Fruit fly (Drosophila melanogaster): ENCODE data around the gene brwl.

Gene brwl

DNA sequence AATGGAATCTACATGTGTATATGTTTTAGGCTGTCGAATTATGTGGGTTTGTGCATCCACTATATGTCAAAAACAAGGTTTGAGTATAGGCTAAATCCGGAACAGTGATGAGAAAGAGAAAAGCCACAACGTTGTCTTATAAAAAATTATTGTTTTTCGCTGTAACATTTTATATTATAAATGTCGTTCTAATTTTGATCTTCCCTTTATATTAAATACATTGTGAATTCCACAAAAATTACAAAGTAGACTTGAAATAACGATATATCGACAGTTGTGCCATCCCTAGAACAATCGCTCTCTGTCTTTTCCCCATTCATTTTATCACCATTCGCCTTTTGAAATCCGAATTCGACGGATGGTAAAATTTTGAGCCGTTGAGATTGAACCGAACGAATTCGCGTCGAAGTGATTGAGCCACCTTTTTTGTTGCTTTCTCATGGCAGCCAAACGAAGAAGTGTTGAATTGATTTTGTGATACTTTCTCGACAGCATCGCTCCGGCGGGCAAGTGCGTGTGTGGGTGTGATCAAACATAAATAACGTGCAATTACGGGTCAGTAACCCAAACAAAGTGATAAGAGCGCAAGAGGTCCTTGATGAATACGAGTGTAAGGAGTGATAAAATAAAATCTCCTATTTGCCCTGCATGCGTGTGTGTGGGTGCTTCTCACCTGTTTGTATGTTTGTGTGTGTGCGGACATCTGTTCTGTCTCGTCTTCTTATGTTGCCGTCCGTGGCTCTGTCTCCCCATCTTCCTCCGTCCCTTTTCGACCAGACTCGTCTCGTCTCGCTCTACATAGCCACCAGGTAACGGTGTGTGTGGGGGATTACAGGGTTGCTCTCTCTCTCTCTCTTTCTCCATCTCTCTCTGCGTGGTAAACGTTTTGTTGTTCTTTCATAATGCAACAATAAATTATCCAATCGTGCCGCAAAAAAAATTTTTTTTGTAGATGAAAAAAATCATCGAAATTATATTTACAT is 47.5 kb upstream of the brwl start, which contains the start of gene Oatp30B:
TSS of gene Oatp30B (plus strand) at position 325 of the 983 bp plus-strand sequence.
- TF ChIP-seq pan (optimal IDR thresholded peaks at IDR 0.05) (no peak), pan (GFP tag; optimal IDR thresholded peaks at IDR 0.05 in 1 of 2, IDR thresholded peaks at IDR 0.05 in 1 of 2) (peak in 1 of 2 experiments; percentile 98), CG12104 (GFP tag; optimal IDR thresholded peaks at IDR 0.05) (peak; percentile 95), chinmo (GFP tag; IDR thresholded peaks at IDR 0.05; ENCODE audit: partially characterized antibody) (peak; percentile 93; the same call in 3 of the 4 replicates), al (GFP tag; IDR thresholded peaks at IDR 0.05) (peak; percentile 96), sens (GFP tag) (peak; percentile 99), CG6272 (GFP tag; IDR thresholded peaks at IDR 0.05) (peak; percentile 97), sob (GFP tag; IDR thresholded peaks at IDR 0.05) (peak; percentile 99), D19B (GFP tag; optimal IDR thresholded peaks at IDR 0.05) (peak; percentile 81), Pdp1 (GFP tag; optimal IDR thresholded peaks at IDR 0.05) (peak; percentile 95), CG11696 (GFP tag; IDR thresholded peaks at IDR 0.05) (peak; percentile 90), CG16815 (GFP tag; optimal IDR thresholded peaks at IDR 0.05) (peak; percentile 93), Sox102F (GFP tag; optimal IDR thresholded peaks at IDR 0.05) (peak; percentile 98), CG12942 (GFP tag; optimal IDR thresholded peaks at IDR 0.05) (peak; percentile 97), CG10431 (GFP tag; optimal IDR thresholded peaks at IDR 0.05) (peak; percentile 72), ttk (GFP tag; IDR thresholded peaks at IDR 0.05) (peak; percentile 95), tin (GFP tag; optimal IDR thresholded peaks at IDR 0.05) (peak; percentile 98), jigr1 (GFP tag; IDR thresholded peaks at IDR 0.05) (peak; percentile 93), CG6689 (GFP tag; IDR thresholded peaks at IDR 0.05) (peak; percentile 96), Ptx1 (GFP tag; IDR thresholded peaks at IDR 0.05) (peak; percentile 98), sens-2 (GFP tag; IDR thresholded peaks at IDR 0.05) (peak; percentile 96), ab (GFP tag; optimal IDR thresholded peaks at IDR 0.05) (peak; percentile 70), PHDP (tag; optimal IDR thresholded peaks at IDR 0.05) (peak; percentile 98), hbn (GFP tag; IDR thresholded peaks at IDR 0.05; ENCODE audit: partially characterized antibody) (peak; percentile 99), CG18011 (GFP tag; optimal IDR thresholded peaks at IDR 0.05) (peak; percentile 85), Hsf (GFP tag; optimal IDR thresholded peaks at IDR 0.05) (peak; percentile 98), Nf-YC (tag; optimal IDR thresholded peaks at IDR 0.05) (peak; percentile 88), CG12236 (GFP tag; optimal IDR thresholded peaks at IDR 0.05) (peak; percentile 91), phol (tag; optimal IDR thresholded peaks at IDR 0.05) (peak; percentile 97), CrebB (tag; optimal IDR thresholded peaks at IDR 0.05) (peak; percentile 95), HmgZ (tag; optimal IDR thresholded peaks at IDR 0.05) (peak; percentile 98), lab (GFP tag; optimal IDR thresholded peaks at IDR 0.05) (peak; percentile 98), h (optimal IDR thresholded peaks at IDR 0.05) (no peak), sc (optimal IDR thresholded peaks at IDR 0.05) (no peak), sc (GFP tag; optimal IDR thresholded peaks at IDR 0.05) (peak; percentile 86), dmrt99B (tag; optimal IDR thresholded peaks at IDR 0.05) (peak; percentile 93), cad (GFP tag; optimal IDR thresholded peaks at IDR 0.05) (no peak), CG13296 (GFP tag; optimal IDR thresholded peaks at IDR 0.05) (peak; percentile 94), Eip74EF (GFP tag; optimal IDR thresholded peaks at IDR 0.05) (peak in 1 of 2 experiments; percentile 87), bab2 (GFP tag; optimal IDR thresholded peaks at IDR 0.05) (peak; percentile 96), dati (GFP tag; IDR thresholded peaks at IDR 0.05) (peak; percentile 95), CG4707 (GFP tag; optimal IDR thresholded peaks at IDR 0.05) (peak; percentile 81), gcm (GFP tag; optimal IDR thresholded peaks at IDR 0.05) (peak; percentile 96), D (optimal IDR thresholded peaks at IDR 0.05) (peak; percentile 54), D (GFP tag; optimal IDR thresholded peaks at IDR 0.05) (peak; percentile 88), pzg (GFP tag; optimal IDR thresholded peaks at IDR 0.05) (peak; percentile 68), CG8290 (GFP tag; optimal IDR thresholded peaks at IDR 0.05) (peak; percentile 93), CG8290 (tag; optimal IDR thresholded peaks at IDR 0.05) (peak; percentile 73 to 96), vvl (GFP tag; IDR thresholded peaks at IDR 0.05) (peak; percentile 99)
